Worm (Caenorhabditis elegans): ENCODE results near the gene ddo-3.
"Not testable (repeated sequence)": the region's sequence is repeated elsewhere in the genome, so short reads cannot be mapped to it uniquely, and the experiment has no call there.

ddo-3 gene

DNA sequence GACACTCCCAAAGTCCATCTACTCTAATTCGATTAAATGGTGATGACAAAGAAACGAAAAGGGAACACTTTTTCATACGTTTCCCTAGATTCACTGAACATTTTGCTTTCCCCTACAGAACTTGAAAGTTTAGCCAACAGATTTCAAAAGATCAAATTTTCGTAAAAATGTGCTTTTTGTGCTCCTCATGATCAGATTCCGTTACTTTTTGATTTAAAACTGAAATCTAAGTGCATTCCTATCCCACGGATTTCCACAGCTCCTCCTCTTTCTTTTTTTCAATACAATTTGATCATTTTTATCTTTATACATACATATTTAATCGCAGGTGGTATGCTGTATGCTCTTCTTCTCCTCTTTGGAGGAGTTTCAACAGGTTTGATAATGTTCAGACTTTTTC is at the start of gene ddo-3:
Gene ddo-3, plus strand, starts transcription at position 301 of the 400 bp plus-strand sequence.
- TF ChIP-seq vab-7 (GFP tag; IDR thresholded peaks at IDR 0.05) (no peak), F37D6.2 (tag; optimal IDR thresholded peaks at IDR 0.05) (no peak), Y48G9A.11 (GFP tag; IDR thresholded peaks at IDR 0.05) (no peak), nhr-28 (tag; optimal IDR thresholded peaks at IDR 0.05) (no peak), aly-2 (tag; optimal IDR thresholded peaks at IDR 0.05) (no peak), madf-5 (GFP tag; IDR thresholded peaks at IDR 0.05) (no peak), F26F4.8 (GFP tag; conservative IDR thresholded peaks at IDR 0.05) (no peak), nhr-77 (tag; optimal IDR thresholded peaks at IDR 0.05) (no peak), zag-1 (tag; optimal IDR thresholded peaks at IDR 0.05) (no peak), R02D3.7 (tag; optimal IDR thresholded peaks at IDR 0.05) (no peak), unc-130 (GFP tag; optimal IDR thresholded peaks at IDR 0.05) (no peak), lir-3 (tag; optimal IDR thresholded peaks at IDR 0.05) (no peak), D1046.2 (GFP tag; IDR thresholded peaks at IDR 0.05) (no peak), ctbp-1 (GFP tag; IDR thresholded peaks at IDR 0.05) (no peak), zip-11 (GFP tag; IDR thresholded peaks at IDR 0.05) (no peak), Y75B8A.6 (GFP tag; IDR thresholded peaks at IDR 0.05) (no peak), egl-27 (tag; optimal IDR thresholded peaks at IDR 0.05) (no peak), F44E2.7 (GFP tag; IDR thresholded peaks at IDR 0.05) (no peak), arid-1 (GFP tag; conservative IDR thresholded peaks at IDR 0.05) (no peak), nhr-42 (GFP tag; IDR thresholded peaks at IDR 0.05) (no peak)

DNA sequence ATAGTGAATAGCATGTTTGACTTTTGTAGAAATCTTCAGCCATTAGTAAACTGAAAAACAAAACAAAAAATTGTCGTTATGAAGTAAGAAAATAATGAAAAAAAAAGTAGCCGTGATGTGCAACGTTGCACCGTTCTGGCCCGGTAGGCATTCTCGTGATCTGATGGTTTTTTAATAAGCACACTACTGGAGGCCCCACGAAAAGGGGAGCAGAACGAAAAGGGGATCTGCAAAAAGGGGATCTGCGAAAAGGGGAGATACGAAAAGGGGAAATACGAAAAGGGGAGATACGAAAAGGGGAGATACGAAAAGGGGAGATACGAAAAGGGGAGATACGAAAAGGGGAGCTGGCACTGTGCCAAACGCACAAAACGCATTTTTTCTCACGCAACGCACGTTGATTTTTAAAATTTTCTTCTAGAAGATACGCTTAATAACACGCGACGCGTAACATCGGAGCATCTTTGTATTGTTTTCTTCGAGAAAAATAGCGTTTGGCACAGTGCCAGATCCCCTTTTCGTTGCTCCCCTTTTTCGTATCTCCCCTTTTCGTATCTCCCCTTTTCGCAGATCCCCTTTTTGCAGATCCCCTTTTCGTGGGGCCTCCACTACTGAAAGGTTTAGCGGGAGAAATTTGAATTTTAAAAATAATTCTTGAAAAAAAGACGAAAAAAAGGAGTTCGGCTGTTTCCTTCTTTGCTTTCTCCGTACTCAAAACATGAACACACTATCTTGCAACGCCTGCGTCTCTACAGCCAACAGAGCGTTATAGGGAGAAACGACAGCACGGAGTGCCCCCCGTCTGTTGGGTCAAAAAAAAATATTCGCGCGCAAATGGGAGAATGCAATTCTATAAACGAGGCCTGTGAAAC is 36.2 kb upstream of the ddo-3 start, which contains the start of gene C09E7.7:
Gene C09E7.7, minus strand, starts transcription at position 57 of the 872 bp plus-strand sequence.
- TF ChIP-seq mes-2 (tag; optimal IDR thresholded peaks at IDR 0.05; ENCODE audit: poor library complexity, severe bottlenecking) = peak; percentile 84
- peak; percentile 55 for TF ChIP-seq hlh-30 (tag; optimal IDR thresholded peaks at IDR 0.05; ENCODE audit: insufficient read depth)
- peak in 1 of 2 experiments; percentile 25 for TF ChIP-seq daf-16 (GFP tag; optimal IDR thresholded peaks at IDR 0.05)
- TF ChIP-seq daf-16 (tag; optimal IDR thresholded peaks at IDR 0.05) = peak; percentile 37
- TF ChIP-seq dmd-9 (GFP tag; IDR thresholded peaks at IDR 0.05) = peak; percentile 49; the same call in 1 of the 2 replicates
- TF ChIP-seq madf-9 (GFP tag; conservative IDR thresholded peaks at IDR 0.05) = peak; percentile 56
- peak; percentile 61 for TF ChIP-seq rbr-2 (tag; optimal IDR thresholded peaks at IDR 0.05)
- peak; percentile 77 for TF ChIP-seq hmg-1.1 (GFP tag; IDR thresholded peaks at IDR 0.05)
- TF ChIP-seq nhr-77 (tag; optimal IDR thresholded peaks at IDR 0.05) = peak; percentile 30
- peak; percentile 55; the same call in 1 of the 2 replicates for TF ChIP-seq tra-1 (GFP tag; IDR thresholded peaks at IDR 0.05)
- peak; percentile 77 for TF ChIP-seq ceh-44 (GFP tag; IDR thresholded peaks at IDR 0.05)
- TF ChIP-seq pha-4 (GFP tag; IDR thresholded peaks at IDR 0.05) = peak; percentile 55; the same call in 1 of the 2 replicates
- TF ChIP-seq pha-4 (tag; optimal IDR thresholded peaks at IDR 0.05) = peak; percentile 22
- peak; percentile 10 for TF ChIP-seq zfp-2 (tag; optimal IDR thresholded peaks at IDR 0.05)
- TF ChIP-seq nhr-102 (tag; optimal IDR thresholded peaks at IDR 0.05) = peak; percentile 14
- peak; percentile 42; the same call in 1 of the 2 replicates for TF ChIP-seq zfp-3 (GFP tag; conservative IDR thresholded peaks at IDR 0.05)
- peak; percentile 15; the same call in 1 of the 2 replicates for TF ChIP-seq mxl-2 (GFP tag; conservative IDR thresholded peaks at IDR 0.05)
- TF ChIP-seq T26A8.4 (GFP tag; IDR thresholded peaks at IDR 0.05) = peak; percentile 69
- TF ChIP-seq vab-7 (GFP tag; IDR thresholded peaks at IDR 0.05) = peak; percentile 68
- peak in 1 of 2 experiments; percentile 63 for TF ChIP-seq unc-62 (GFP tag; optimal IDR thresholded peaks at IDR 0.05 in 1 of 2)
- not testable (repeated sequence) for TF ChIP-seq unc-62 (tag; optimal IDR thresholded peaks at IDR 0.05)
- peak; percentile 62 for TF ChIP-seq dmd-6 (GFP tag; IDR thresholded peaks at IDR 0.05)
- TF ChIP-seq dpl-1 (GFP tag; optimal IDR thresholded peaks at IDR 0.05) = peak; percentile 48
- peak; percentile 55; the same call in 1 of the 2 replicates for TF ChIP-seq arid-1 (GFP tag; conservative IDR thresholded peaks at IDR 0.05)
- TF ChIP-seq lin-38 (GFP tag; IDR thresholded peaks at IDR 0.05) = peak; percentile 76
- TF ChIP-seq unc-130 (GFP tag; optimal IDR thresholded peaks at IDR 0.05) = peak; percentile 49
- peak; percentile 56 for TF ChIP-seq nhr-48 (tag; optimal IDR thresholded peaks at IDR 0.05)
- TF ChIP-seq ceh-20 (GFP tag; IDR thresholded peaks at IDR 0.05) = peak; percentile 65; the same call in 1 of the 2 replicates
- 0 out of 2 replicates have a peak, but pooled peaks have one; percentile 14 for TF ChIP-seq Y48G9A.11 (GFP tag; IDR thresholded peaks at IDR 0.05)
- peak; percentile 69 for TF ChIP-seq hlh-11 (tag; optimal IDR thresholded peaks at IDR 0.05)
- TF ChIP-seq D1046.2 (GFP tag; IDR thresholded peaks at IDR 0.05) = peak; percentile 54; the same call in 1 of the 2 replicates
- peak; percentile 2 for TF ChIP-seq nhr-28 (tag; optimal IDR thresholded peaks at IDR 0.05)
- TF ChIP-seq dve-1 (tag; optimal IDR thresholded peaks at IDR 0.05; ENCODE audit: insufficient read depth) = peak; percentile 7
- peak; percentile 57 for TF ChIP-seq T20F7.1 (GFP tag; optimal IDR thresholded peaks at IDR 0.05)

Data from whole organism, L4 larva.